Worm (Caenorhabditis elegans) whole organism, L3 larva: Measurements from ENCODE around the gene fntb-1.

Experiments
- ceh-82 ChIP-seq: fragments of 150-350 bp; optimal IDR thresholded peaks from 2 replicates; lab custom pipeline; 2014; ENCODE audit warnings: missing biosample characterization, missing genetic modification characterization
- egl-5 ChIP-seq: fragments of 150-350 bp; optimal IDR thresholded peaks from 2 replicates; lab custom pipeline; 2017; ENCODE audit warnings: missing biosample characterization, missing genetic modification reagents, missing genetic modification characterization, inconsistent platforms
- fkh-10 ChIP-seq: sonication (generic microtip); optimal IDR thresholded peaks from 2 replicates; lab custom pipeline; 2017; ENCODE audit warnings: missing biosample characterization, missing genetic modification reagents, missing genetic modification characterization
- lin-15B ChIP-seq: fragments of 150-350 bp; optimal IDR thresholded peaks from 2 replicates; lab custom pipeline; 2014; ENCODE audit warnings: missing biosample characterization, missing genetic modification characterization
- nfya-1 ChIP-seq: sonication (generic microtip); optimal IDR thresholded peaks from 2 replicates; lab custom pipeline; 2017; ENCODE audit warnings: missing genetic modification characterization, mild to moderate bottlenecking, missing compliant biosample characterization, antibody characterized with exemption, moderate library complexity; ENCODE audit not compliant: insufficient read depth
- nhr-28 ChIP-seq: fragments of 150-350 bp; optimal IDR thresholded peaks from 2 replicates; lab custom pipeline; 2014; ENCODE audit warnings: missing biosample characterization, missing genetic modification characterization
- pha-4 ChIP-seq: fragments of 150-350 bp; optimal IDR thresholded peaks from 2 replicates; lab custom pipeline; 2014; ENCODE audit warnings: missing biosample characterization, missing genetic modification reagents, missing genetic modification characterization
- snpc-4 ChIP-seq: fragments of 150-350 bp; optimal IDR thresholded peaks from 2 replicates; lab custom pipeline; 2014; ENCODE audit warnings: missing biosample characterization, missing genetic modification characterization
- ztf-4 ChIP-seq: fragments of 150-350 bp; optimal IDR thresholded peaks from 2 replicates; lab custom pipeline; 2014; ENCODE audit warnings: missing biosample characterization, missing genetic modification characterization

DNA sequence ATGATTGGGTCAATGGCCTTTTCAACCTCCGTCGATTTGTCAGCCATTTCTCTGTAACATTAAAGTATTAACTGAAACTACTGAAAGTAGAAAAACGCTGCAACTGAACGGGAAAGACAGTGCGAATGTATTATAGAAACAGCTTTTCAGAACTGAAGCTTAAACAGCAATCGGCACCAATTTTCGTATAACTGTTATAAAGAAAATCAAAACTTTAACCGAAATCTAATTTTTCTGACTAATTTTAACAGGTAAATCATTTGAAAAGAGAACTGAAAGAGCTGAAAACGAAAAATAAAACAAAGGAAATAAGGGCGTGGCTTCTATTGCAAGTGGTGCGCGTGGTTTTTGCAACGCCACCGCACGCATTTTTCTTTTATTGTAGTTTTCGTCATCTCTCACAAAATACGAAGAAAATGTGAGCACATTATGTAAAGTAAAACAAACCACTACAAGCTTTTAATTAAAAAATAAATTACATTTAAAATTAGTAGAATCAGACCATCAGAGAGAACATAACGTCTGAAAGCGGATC is 22.4 kb upstream of the fntb-1 start, which contains the start of gene rrsr-1:
- TF ChIP-seq lin-15B (tag; lab: Kevin White, UChicago) (peak; percentile 5), ztf-4 (tag; lab: Kevin White, UChicago) (no peak), egl-5 (tag; lab: Kevin White, UChicago) (peak; percentile 46), nhr-28 (tag; lab: Kevin White, UChicago) (no peak), fkh-10 (GFP tag; lab: Kevin White, UChicago) (no peak), snpc-4 (tag; lab: Kevin White, UChicago) (peak; percentile 54), ceh-82 (no peak), pha-4 (tag; lab: Kevin White, UChicago) (no peak), nfya-1 (tag; lab: Kevin White, UChicago) (no peak)
